Worm (Caenorhabditis elegans) whole organism, L4 larva: ENCODE results near the gene C01B10.7.

Experiments used
- F26F4.8 ChIP-seq: fragments of 200-800 bp; sonication (Bioruptor generic); conservative IDR thresholded peaks from 2 replicates; pipeline ENCODE4 v1.3.6; 2022; ENCODE audit warnings: missing genetic modification characterization, missing compliant biosample characterization
- R02D3.7 ChIP-seq: fragments of 150-350 bp; sonication (generic microtip); optimal IDR thresholded peaks from 3 replicates; lab custom pipeline; 2014; ENCODE audit warnings: missing biosample characterization, missing genetic modification characterization
- attf-4 ChIP-seq: sonication (generic microtip); optimal IDR thresholded peaks from 3 replicates; lab custom pipeline; 2017; ENCODE audit warnings: missing biosample characterization, missing genetic modification characterization
- ceh-20 ChIP-seq: fragments of 200-800 bp; sonication (Bioruptor generic); IDR thresholded peaks from 2 replicates; pipeline ENCODE4 v1.3.6; 2022; ENCODE audit warnings: missing genetic modification reagents, missing genetic modification characterization, missing compliant biosample characterization
- dmd-9 ChIP-seq: fragments of 200-800 bp; sonication (Bioruptor generic); IDR thresholded peaks from 2 replicates; pipeline ENCODE4 v1.3.6; 2022; ENCODE audit warnings: missing genetic modification reagents, missing genetic modification characterization, missing compliant biosample characterization
- mdl-1 ChIP-seq, 2 experiments: fragments of 150-350 bp in 1 of 2; sonication (generic microtip) in 1 of 2; optimal IDR thresholded peaks; 2 replicates each; lab custom pipeline; 2014 to 2017; ENCODE audit warnings: missing biosample characterization in 2 of 2, missing genetic modification characterization in 2 of 2
- mxl-2 ChIP-seq: fragments of 200-800 bp; sonication (Bioruptor generic); conservative IDR thresholded peaks from 2 replicates; pipeline ENCODE4 v1.3.6; 2022; ENCODE audit warnings: missing genetic modification reagents, missing genetic modification characterization, missing compliant biosample characterization
- nhr-77 ChIP-seq: fragments of 150-350 bp; optimal IDR thresholded peaks from 2 replicates; lab custom pipeline; 2014; ENCODE audit warnings: missing biosample characterization, missing genetic modification characterization
- unc-62 ChIP-seq, 3 experiments: fragments of 150-350 bp in 1 of 3; sonication (generic microtip); optimal IDR thresholded peaks in 2 of 3; peaks in 1 of 3; 1 replicate in 1 of 3; 2 replicates in 2 of 3; lab custom pipeline; 2014 to 2017; ENCODE audit warnings: missing biosample characterization in 3 of 3, missing genetic modification characterization in 3 of 3, missing genetic modification reagents in 3 of 3, missing genotype in 1 of 3

The C01B10.7 gene

ce11 chrIV:6667898-6668297 lies 29.5 kb downstream of the C01B10.7 start, which contains the start of gene Y73B6A.1:
TSS of gene Y73B6A.1 (minus strand) at chrIV:6667998.
- TF ChIP-seq F26F4.8 (GFP tag; lab: Robert Waterston, UW) (no peak), ceh-20 (GFP tag; lab: Robert Waterston, UW) (no peak), mdl-1 (tag; optimal IDR thresholded peaks at IDR 0.05; lab: Kevin White, UChicago) (no peak), unc-62 (GFP tag; optimal IDR thresholded peaks at IDR 0.05 in 1 of 2; lab: Kevin White, UChicago) (no peak), unc-62 (tag; optimal IDR thresholded peaks at IDR 0.05; lab: Kevin White, UChicago) (no peak), R02D3.7 (tag; lab: Kevin White, UChicago) (no peak), mxl-2 (no peak), nhr-77 (tag; lab: Kevin White, UChicago) (no peak), dmd-9 (no peak), attf-4 (no peak)
